Worm (Caenorhabditis elegans): Measurements from ENCODE around the gene srz-54.

DNA sequence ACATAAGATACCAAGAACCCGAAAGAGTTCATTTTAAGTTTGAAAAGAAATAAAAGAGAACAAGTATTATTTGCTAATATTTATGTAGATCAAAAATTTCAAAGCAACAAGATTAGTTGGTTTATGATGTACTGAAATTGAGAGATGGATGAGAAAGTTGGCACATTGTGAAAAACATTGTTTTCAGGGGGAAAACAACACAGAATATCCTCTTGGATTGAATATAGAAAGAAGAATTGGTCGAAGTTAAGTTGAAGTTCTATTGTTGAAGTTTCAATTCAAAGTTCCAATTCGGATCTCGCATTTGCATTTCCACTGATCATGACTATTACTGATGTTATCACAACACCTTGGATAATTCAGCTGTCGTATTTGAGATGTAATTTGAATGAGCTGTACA, 20.2 kb downstream of the srz-54 start:
- TF ChIP-seq ceh-34 (tag; optimal IDR thresholded peaks at IDR 0.05) (no peak), pros-1 (tag; optimal IDR thresholded peaks at IDR 0.05) (no peak), elt-2 (tag; optimal IDR thresholded peaks at IDR 0.05) (no peak), sdc-2 (tag; optimal IDR thresholded peaks at IDR 0.05) (no peak), tbx-7 (tag; optimal IDR thresholded peaks at IDR 0.05) (no peak), dmd-4 (tag; optimal IDR thresholded peaks at IDR 0.05; ENCODE audit: borderline replicate concordance) (no peak), ztf-16 (tag; optimal IDR thresholded peaks at IDR 0.05) (no peak)

Data from whole organism, late embryonic.